Worm (Caenorhabditis elegans) whole organism, young adult: Measurements from ENCODE around the gene R105.5.

Experiments used
- B0336.3 ChIP-seq: fragments of 200-800 bp; sonication (Bioruptor generic); IDR thresholded peaks from 2 replicates; pipeline ENCODE4 v1.3.6; 2022; ENCODE audit warnings: missing genetic modification characterization, missing compliant biosample characterization
- C17E4.6 ChIP-seq: fragments of 200-800 bp; sonication (Bioruptor generic); IDR thresholded peaks from 2 replicates; pipeline ENCODE4 v1.3.6; 2022; ENCODE audit warnings: missing genetic modification reagents, missing genetic modification characterization, missing compliant biosample characterization
- F57C9.4 ChIP-seq: sonication (generic microtip); optimal IDR thresholded peaks from 2 replicates; lab custom pipeline; 2017; ENCODE audit warnings: mild to moderate bottlenecking, missing genetic modification characterization, missing compliant biosample characterization
- Y53G8AR.9 ChIP-seq: fragments of 200-800 bp; sonication (Bioruptor generic); conservative IDR thresholded peaks from 2 replicates; pipeline ENCODE4 v1.3.6; 2022; ENCODE audit warnings: missing genetic modification reagents, missing genetic modification characterization, missing compliant biosample characterization
- attf-3 ChIP-seq: fragments of 200-800 bp; sonication (Bioruptor generic); conservative IDR thresholded peaks from 2 replicates; pipeline ENCODE4 v1.3.6; 2022; ENCODE audit warnings: missing genetic modification reagents, missing genetic modification characterization, missing compliant biosample characterization
- cebp-1 ChIP-seq, 2 experiments: fragments of 200-800 bp in 1 of 2; sonication (Bioruptor generic) in 1 of 2; sonication (generic microtip) in 1 of 2; IDR thresholded peaks in 1 of 2; optimal IDR thresholded peaks in 1 of 2; 2 replicates each; pipeline versions ENCODE4 v1.3.6 to Lab custom; 2017 to 2022; ENCODE audit warnings: missing compliant biosample characterization in 2 of 2, missing genetic modification characterization in 2 of 2, mild to moderate bottlenecking in 1 of 2, missing genetic modification reagents in 1 of 2, moderate library complexity in 1 of 2
- cebp-2 ChIP-seq: fragments of 200-800 bp; sonication (Bioruptor generic); IDR thresholded peaks from 2 replicates; pipeline ENCODE4 v1.3.6; 2022; ENCODE audit warnings: missing genetic modification characterization, missing compliant biosample characterization
- ceh-100 ChIP-seq: fragments of 200-800 bp; sonication (Bioruptor generic); IDR thresholded peaks from 2 replicates; pipeline ENCODE4 v1.3.6; 2022; ENCODE audit warnings: missing genetic modification reagents, missing genetic modification characterization, missing compliant biosample characterization
- ceh-91 ChIP-seq: fragments of 200-800 bp; sonication (Bioruptor generic); IDR thresholded peaks from 2 replicates; pipeline ENCODE4 v1.3.6; 2022; ENCODE audit warnings: missing genetic modification reagents, missing genetic modification characterization, missing compliant biosample characterization
- dox-1 ChIP-seq: fragments of 200-800 bp; sonication (Bioruptor generic); IDR thresholded peaks from 2 replicates; pipeline ENCODE4 v1.3.6; 2022; ENCODE audit warnings: missing genetic modification reagents, missing genetic modification characterization, missing compliant biosample characterization
- dpl-1 ChIP-seq: fragments of 150-350 bp; optimal IDR thresholded peaks from 2 replicates; lab custom pipeline; 2014; ENCODE audit warnings: missing biosample characterization, missing genetic modification reagents, missing genetic modification characterization
- efl-1 ChIP-seq: fragments of 150-350 bp; optimal IDR thresholded peaks from 2 replicates; lab custom pipeline; 2014; ENCODE audit warnings: missing biosample characterization, missing genetic modification reagents, missing genetic modification characterization
- egrh-3 ChIP-seq: fragments of 200-800 bp; sonication (Bioruptor generic); IDR thresholded peaks from 2 replicates; pipeline ENCODE4 v1.3.6; 2022; ENCODE audit warnings: missing genetic modification reagents, missing genetic modification characterization, missing compliant biosample characterization
- gei-17 ChIP-seq: fragments of 200-800 bp; sonication (Bioruptor generic); optimal IDR thresholded peaks from 2 replicates; lab custom pipeline; 2018; ENCODE audit warnings: mild to moderate bottlenecking, missing genetic modification characterization, missing compliant biosample characterization
- hmg-1.2 ChIP-seq: fragments of 200-800 bp; sonication (Bioruptor generic); IDR thresholded peaks from 2 replicates; pipeline ENCODE4 v1.3.6; 2022; ENCODE audit warnings: missing genetic modification reagents, missing genetic modification characterization, missing compliant biosample characterization
- hsf-1 ChIP-seq: fragments of 200-800 bp; sonication (Bioruptor generic); IDR thresholded peaks from 2 replicates; pipeline ENCODE4 v1.3.6; 2022; ENCODE audit warnings: missing genetic modification reagents, missing genetic modification characterization, missing compliant biosample characterization
- lin-54 ChIP-seq: fragments of 200-800 bp; sonication (Bioruptor generic); optimal IDR thresholded peaks from 2 replicates; lab custom pipeline; 2018; ENCODE audit warnings: mild to moderate bottlenecking, missing genetic modification characterization, missing compliant biosample characterization
- lsl-1 ChIP-seq: fragments of 200-800 bp; sonication (Bioruptor generic); optimal IDR thresholded peaks from 2 replicates; lab custom pipeline; 2018; ENCODE audit warnings: mild to moderate bottlenecking, missing genetic modification characterization, moderate library complexity, missing compliant biosample characterization
- madf-10 ChIP-seq: sonication (generic microtip); optimal IDR thresholded peaks from 2 replicates; lab custom pipeline; 2016; ENCODE audit warnings: mild to moderate bottlenecking, missing genetic modification characterization, missing compliant biosample characterization
- madf-3 ChIP-seq: fragments of 200-800 bp; sonication (Bioruptor generic); IDR thresholded peaks from 2 replicates; pipeline ENCODE4 v1.3.6; 2022; ENCODE audit warnings: missing genetic modification reagents, missing genetic modification characterization, missing compliant biosample characterization
- madf-6 ChIP-seq: fragments of 200-800 bp; sonication (Bioruptor generic); IDR thresholded peaks from 2 replicates; pipeline ENCODE4 v1.3.6; 2022; ENCODE audit warnings: missing genetic modification reagents, missing genetic modification characterization, missing compliant biosample characterization
- madf-8 ChIP-seq: fragments of 200-800 bp; sonication (Bioruptor generic); conservative IDR thresholded peaks from 2 replicates; pipeline ENCODE4 v1.3.6; 2022; ENCODE audit warnings: missing genetic modification reagents, missing genetic modification characterization, missing compliant biosample characterization
- mcd-1 ChIP-seq: fragments of 200-800 bp; sonication (Bioruptor generic); IDR thresholded peaks from 2 replicates; pipeline ENCODE4 v1.3.6; 2022; ENCODE audit warnings: missing genetic modification reagents, missing genetic modification characterization, missing compliant biosample characterization
- mes-4 ChIP-seq: sonication (generic microtip); optimal IDR thresholded peaks from 2 replicates; lab custom pipeline; 2016; ENCODE audit warnings: missing genotype, missing genetic modification characterization, missing compliant biosample characterization
- nhr-120 ChIP-seq: fragments of 200-800 bp; sonication (Bioruptor generic); IDR thresholded peaks from 2 replicates; pipeline ENCODE4 v1.3.6; 2022; ENCODE audit warnings: missing genetic modification characterization, missing compliant biosample characterization
- nhr-179 ChIP-seq: sonication (generic microtip); optimal IDR thresholded peaks from 2 replicates; lab custom pipeline; 2016; ENCODE audit warnings: mild to moderate bottlenecking, missing genetic modification characterization, missing compliant biosample characterization
- rcor-1 ChIP-seq: fragments of 200-800 bp; sonication (Bioruptor generic); IDR thresholded peaks from 2 replicates; pipeline ENCODE4 v1.3.6; 2022; ENCODE audit warnings: missing genetic modification reagents, missing genetic modification characterization, missing compliant biosample characterization
- rpc-1 ChIP-seq, 2 experiments: fragments of 150-350 bp in 1 of 2; sonication (generic microtip) in 1 of 2; optimal IDR thresholded peaks; 2 replicates each; lab custom pipeline; 2014 to 2018; ENCODE audit warnings: missing biosample characterization in 1 of 2, missing genetic modification characterization in 1 of 2, missing genetic modification reagents in 1 of 2, missing genotype in 1 of 2
- sdz-38 ChIP-seq: sonication (generic microtip); optimal IDR thresholded peaks from 2 replicates; lab custom pipeline; 2016; ENCODE audit warnings: missing genotype, missing genetic modification characterization, missing compliant biosample characterization
- snpc-1.1 ChIP-seq: sonication (generic microtip); optimal IDR thresholded peaks from 2 replicates; lab custom pipeline; 2017; ENCODE audit warnings: missing genetic modification characterization, mild to moderate bottlenecking, missing compliant biosample characterization, antibody characterized with exemption, moderate library complexity, missing genotype, missing genetic modification reagents; ENCODE audit not compliant: insufficient read depth
- snpc-4 ChIP-seq, 5 experiments: fragments of 150-350 bp in 1 of 5; sonication (generic microtip) in 4 of 5; optimal IDR thresholded peaks; 2 replicates each; lab custom pipeline; 2014 to 2018; ENCODE audit warnings: missing genetic modification characterization in 5 of 5, missing biosample characterization in 3 of 5, antibody characterized with exemption in 2 of 5, mild to moderate bottlenecking in 2 of 5, missing compliant biosample characterization in 2 of 5, missing genotype in 2 of 5, moderate library complexity in 2 of 5, missing genetic modification reagents in 1 of 5
- unc-62 ChIP-seq: fragments of 150-350 bp; optimal IDR thresholded peaks from 2 replicates; lab custom pipeline; 2014; ENCODE audit warnings: missing biosample characterization, missing genetic modification reagents, missing genetic modification characterization
- xnd-1 ChIP-seq: sonication (generic microtip); optimal IDR thresholded peaks from 2 replicates; lab custom pipeline; 2016; ENCODE audit warnings: missing genotype, missing genetic modification reagents, missing genetic modification characterization, missing compliant biosample characterization
- zfh-2 ChIP-seq: fragments of 200-800 bp; sonication (Bioruptor generic); conservative IDR thresholded peaks from 2 replicates; pipeline ENCODE4 v1.3.6; 2022; ENCODE audit warnings: missing genetic modification reagents, missing genetic modification characterization, missing compliant biosample characterization

Gene R105.5

DNA sequence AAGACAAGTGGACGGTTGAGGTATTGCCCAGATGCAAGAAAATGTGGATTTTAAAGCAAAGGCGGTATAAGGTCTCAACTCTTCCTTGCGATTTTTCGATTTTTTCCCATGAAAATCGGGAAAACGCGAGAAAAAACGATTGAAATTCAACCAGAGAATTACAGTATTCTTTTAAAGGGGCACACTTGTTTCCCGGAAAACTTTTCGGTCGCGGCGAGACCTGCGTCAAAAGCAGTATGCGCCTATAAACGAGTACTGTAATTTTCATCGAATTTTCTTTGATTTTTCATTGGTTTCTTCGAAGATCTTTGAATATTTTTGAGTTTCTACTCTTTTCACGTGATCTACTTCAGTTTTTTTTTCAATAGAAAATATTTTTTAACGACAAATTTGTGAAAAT, 17.6 kb downstream of the R105.5 start (continued):
- TF ChIP-seq lin-54 (peak; percentile 63), C17E4.6 (GFP tag; lab: Robert Waterston, UW) (peak; percentile 42; the same call in 1 of the 2 replicates), madf-6 (peak; percentile 98), hmg-1.2 (peak; percentile 23; the same call in 1 of the 2 replicates), madf-8 (GFP tag; lab: Robert Waterston, UW) (peak; percentile 89), madf-10 (no peak), xnd-1 (tag; lab: Kevin White, UChicago) (peak; percentile 96), rpc-1 (optimal IDR thresholded peaks at IDR 0.05; lab: Kevin White, UChicago) (no peak), rpc-1 (tag; optimal IDR thresholded peaks at IDR 0.05; lab: Kevin White, UChicago) (no peak), rcor-1 (peak; percentile 44; the same call in 1 of the 2 replicates), snpc-1.1 (tag; lab: Kevin White, UChicago) (peak; percentile 3), dox-1 (GFP tag; lab: Robert Waterston, UW) (peak; percentile 76), nhr-179 (no peak), mcd-1 (GFP tag; lab: Robert Waterston, UW) (peak; percentile 49; the same call in 1 of the 2 replicates), nhr-120 (no peak), cebp-2 (GFP tag; lab: Robert Waterston, UW) (no peak), efl-1 (GFP tag; lab: Kevin White, UChicago) (peak; percentile 24), ceh-91 (GFP tag; lab: Robert Waterston, UW) (peak; percentile 87), hsf-1 (peak; percentile 75), snpc-4 (GFP tag; optimal IDR thresholded peaks at IDR 0.05; lab: Kevin White, UChicago) (peak; percentile 39), snpc-4 (tag; optimal IDR thresholded peaks at IDR 0.05; lab: Kevin White, UChicago) (peak in 2 of 4 experiments; percentile 44 to 63), lsl-1 (GFP tag; lab: Kevin White, UChicago) (peak; percentile 99), madf-3 (GFP tag; lab: Robert Waterston, UW) (0 out of 2 replicates have a peak, but pooled peaks have one; percentile 20), Y53G8AR.9 (GFP tag; lab: Robert Waterston, UW) (0 out of 2 replicates have a peak, but pooled peaks have one; percentile 53), B0336.3 (GFP tag; lab: Robert Waterston, UW) (0 out of 2 replicates have a peak, but pooled peaks have one; percentile 18), dpl-1 (GFP tag; lab: Kevin White, UChicago) (no peak), ceh-100 (GFP tag; lab: Robert Waterston, UW) (peak; percentile 64), gei-17 (GFP tag; lab: Kevin White, UChicago) (no peak), mes-4 (tag; lab: Kevin White, UChicago) (no peak), cebp-1 (GFP tag; IDR thresholded peaks at IDR 0.05; lab: Robert Waterston, UW) (no peak), cebp-1 (tag; optimal IDR thresholded peaks at IDR 0.05; lab: Kevin White, UChicago) (no peak)

DNA sequence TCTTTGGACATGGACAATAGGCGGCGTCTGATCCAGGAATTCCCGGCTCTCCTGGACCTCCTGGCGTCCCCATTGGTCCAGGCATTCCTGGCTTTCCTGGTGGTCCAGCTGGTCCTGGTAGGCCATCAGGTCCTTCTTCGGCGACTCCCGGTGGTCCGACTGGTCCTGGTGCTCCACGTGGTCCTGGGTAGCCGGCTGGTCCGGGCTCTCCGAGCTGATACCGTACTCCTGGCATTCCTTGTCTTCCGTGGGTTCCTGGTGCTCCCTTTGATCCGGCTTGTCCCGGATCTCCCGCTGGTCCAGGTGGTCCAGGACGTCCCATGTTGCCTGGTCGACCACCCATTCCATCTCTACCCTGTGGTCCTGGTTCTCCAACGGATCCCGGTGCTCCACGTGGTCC, 19.9 kb downstream of the R105.5 start:
- TF ChIP-seq B0336.3 (GFP tag; lab: Robert Waterston, UW), result 0 out of 2 replicates have a peak, but pooled peaks have one; percentile 14
- TF ChIP-seq egrh-3 (GFP tag; lab: Robert Waterston, UW), result peak; percentile 89
- TF ChIP-seq cebp-1 (GFP tag; IDR thresholded peaks at IDR 0.05; lab: Robert Waterston, UW), result 0 out of 2 replicates have a peak, but pooled peaks have one; percentile 15
- TF ChIP-seq cebp-1 (tag; optimal IDR thresholded peaks at IDR 0.05; lab: Kevin White, UChicago), result no peak
- no peak for TF ChIP-seq sdz-38 (tag; lab: Kevin White, UChicago)
- 0 out of 2 replicates have a peak, but pooled peaks have one; percentile 31 for TF ChIP-seq attf-3 (GFP tag; lab: Robert Waterston, UW)
- TF ChIP-seq zfh-2 (GFP tag; lab: Robert Waterston, UW), result peak; percentile 92
- no peak for TF ChIP-seq unc-62 (GFP tag; lab: Kevin White, UChicago)
- TF ChIP-seq madf-3 (GFP tag; lab: Robert Waterston, UW), result 0 out of 2 replicates have a peak, but pooled peaks have one; percentile 64
- TF ChIP-seq mcd-1 (GFP tag; lab: Robert Waterston, UW), result peak; percentile 32; the same call in 1 of the 2 replicates

DNA sequence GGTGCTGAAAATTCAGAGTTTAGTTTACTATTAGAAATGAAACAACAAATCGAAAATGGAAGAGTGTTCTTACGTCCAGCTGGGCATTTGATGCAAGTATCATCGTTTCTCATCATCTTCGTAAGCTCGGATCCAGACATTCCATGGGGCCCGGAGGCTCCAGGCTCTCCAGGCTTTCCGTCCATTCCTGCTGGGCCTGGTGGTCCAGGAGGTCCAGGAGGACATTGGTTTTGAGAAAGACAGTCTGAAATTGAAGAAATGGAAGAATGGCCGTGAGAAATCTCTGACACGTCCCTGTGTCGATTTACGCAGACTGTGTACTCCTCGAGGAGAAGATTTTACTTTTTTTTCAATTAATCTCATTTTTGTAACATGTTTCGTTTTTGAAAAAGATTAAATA, 20.3 kb downstream of the R105.5 start:
- TF ChIP-seq F57C9.4, result no peak
- TF ChIP-seq zfh-2 (GFP tag; lab: Robert Waterston, UW), result peak; percentile 5; the same call in 1 of the 2 replicates
